Fruit fly (Drosophila melanogaster) whole organism, prepupa: ENCODE data around the gene CG3987.
A peak's percentile ranks its signal among the peaks of the same experiment; 100 is the strongest.

Source experiments
- Blimp-1 ChIP-seq: fragments of 200-800 bp; sonication (Bioruptor generic); optimal IDR thresholded peaks from 3 replicates; lab custom pipeline; 2017; ENCODE audit warnings: missing biosample characterization, missing genetic modification characterization, mild to moderate bottlenecking, moderate library complexity, missing genetic modification reagents
- CG10631 ChIP-seq: fragments of 200-800 bp; sonication (Bioruptor generic); optimal IDR thresholded peaks from 2 replicates; lab custom pipeline; 2016; ENCODE audit warnings: missing biosample characterization, missing genetic modification characterization
- CG10669 ChIP-seq: fragments of 200-800 bp; sonication (Bioruptor generic); optimal IDR thresholded peaks from 3 replicates; lab custom pipeline; 2018; ENCODE audit warnings: missing biosample characterization, mild to moderate bottlenecking, missing genetic modification characterization, moderate library complexity
- CG11762 ChIP-seq: fragments of 200-800 bp; sonication (Bioruptor generic); optimal IDR thresholded peaks from 3 replicates; lab custom pipeline; 2016; ENCODE audit warnings: missing biosample characterization, missing genetic modification characterization; ENCODE audit not compliant: insufficient read depth
- CG11902 ChIP-seq: fragments of 200-800 bp; sonication (Bioruptor generic); optimal IDR thresholded peaks from 3 replicates; lab custom pipeline; 2016; ENCODE audit warnings: missing biosample characterization, missing genetic modification characterization
- CG15336 ChIP-seq: fragments of 200-800 bp; sonication (Bioruptor generic); IDR thresholded peaks from 2 replicates; pipeline ENCODE4 v1.3.6; 2022; ENCODE audit warnings: missing biosample characterization, missing genetic modification characterization
- CG1621 ChIP-seq: fragments of 200-800 bp; sonication (Bioruptor generic); optimal IDR thresholded peaks from 3 replicates; lab custom pipeline; 2018; ENCODE audit warnings: missing biosample characterization, mild to moderate bottlenecking, missing genetic modification characterization
- CG16779 ChIP-seq: fragments of 200-800 bp; sonication (Bioruptor generic); optimal IDR thresholded peaks from 3 replicates; lab custom pipeline; 2017; ENCODE audit warnings: missing biosample characterization, mild to moderate bottlenecking, missing genetic modification characterization
- CG3032 ChIP-seq: fragments of 200-800 bp; optimal IDR thresholded peaks from 2 replicates; lab custom pipeline; 2019; ENCODE audit warnings: missing biosample characterization, mild to moderate bottlenecking, missing genetic modification characterization, moderate library complexity
- CG31627 ChIP-seq: fragments of 200-800 bp; sonication (Bioruptor generic); optimal IDR thresholded peaks from 3 replicates; lab custom pipeline; 2016; ENCODE audit warnings: missing biosample characterization, missing genetic modification characterization
- CG32006 ChIP-seq: fragments of 200-800 bp; sonication (Bioruptor generic); optimal IDR thresholded peaks from 3 replicates; lab custom pipeline; 2017; ENCODE audit warnings: missing biosample characterization, mild to moderate bottlenecking, missing genetic modification characterization
- CG34406 ChIP-seq: fragments of 200-800 bp; sonication (Bioruptor generic); optimal IDR thresholded peaks from 3 replicates; lab custom pipeline; 2016; ENCODE audit warnings: missing biosample characterization, missing genetic modification characterization
- CG3919 ChIP-seq: fragments of 200-800 bp; sonication (Bioruptor generic); optimal IDR thresholded peaks from 3 replicates; lab custom pipeline; 2016; ENCODE audit warnings: missing biosample characterization, missing genetic modification characterization
- CG4318 ChIP-seq: fragments of 200-800 bp; sonication (Bioruptor generic); optimal IDR thresholded peaks from 3 replicates; lab custom pipeline; 2017; ENCODE audit warnings: missing biosample characterization, mild to moderate bottlenecking, missing genetic modification characterization
- CG6163 ChIP-seq: fragments of 200-800 bp; sonication (Bioruptor generic); IDR thresholded peaks from 3 replicates; pipeline ENCODE4 v1.3.6; 2022; ENCODE audit warnings: missing biosample characterization, missing genetic modification characterization
- CG6276 ChIP-seq: fragments of 200-800 bp; sonication (Bioruptor generic); optimal IDR thresholded peaks from 2 replicates; lab custom pipeline; 2017; ENCODE audit warnings: missing biosample characterization, mild to moderate bottlenecking, missing genetic modification characterization
- CG6792 ChIP-seq: fragments of 200-800 bp; sonication (Bioruptor generic); optimal IDR thresholded peaks from 3 replicates; lab custom pipeline; 2016; ENCODE audit warnings: missing biosample characterization, missing genetic modification characterization
- CG6808 ChIP-seq: fragments of 200-800 bp; sonication (Bioruptor generic); optimal IDR thresholded peaks from 3 replicates; lab custom pipeline; 2017; ENCODE audit warnings: missing biosample characterization, missing genetic modification characterization, mild to moderate bottlenecking, moderate library complexity, missing genetic modification reagents
- CG6854 ChIP-seq: fragments of 200-800 bp; sonication (Bioruptor generic); optimal IDR thresholded peaks from 2 replicates; lab custom pipeline; 2017; ENCODE audit warnings: missing biosample characterization, mild to moderate bottlenecking, missing genetic modification characterization
- CG7368 ChIP-seq: fragments of 200-800 bp; sonication (Bioruptor generic); optimal IDR thresholded peaks from 3 replicates; lab custom pipeline; 2016; ENCODE audit warnings: missing biosample characterization, missing genetic modification characterization
- CG8119 ChIP-seq: fragments of 200-800 bp; sonication (Bioruptor generic); IDR thresholded peaks from 3 replicates; pipeline ENCODE4 v1.3.6; 2022; ENCODE audit warnings: missing biosample characterization, missing genetic modification characterization
- CG8319 ChIP-seq: fragments of 200-800 bp; sonication (Bioruptor generic); optimal IDR thresholded peaks from 3 replicates; lab custom pipeline; 2016; ENCODE audit warnings: missing biosample characterization, missing genetic modification characterization
- CG8632 ChIP-seq: fragments of 200-800 bp; sonication (Bioruptor generic); optimal IDR thresholded peaks from 3 replicates; lab custom pipeline; 2016; ENCODE audit warnings: missing biosample characterization, missing genetic modification characterization
- CG9139 ChIP-seq: fragments of 200-800 bp; sonication (Bioruptor generic); optimal IDR thresholded peaks from 3 replicates; lab custom pipeline; 2017; ENCODE audit warnings: missing biosample characterization, mild to moderate bottlenecking, missing genetic modification characterization
- Eip75B ChIP-seq: fragments of 200-800 bp; sonication (Bioruptor generic); optimal IDR thresholded peaks from 3 replicates; lab custom pipeline; 2016; ENCODE audit warnings: missing biosample characterization, missing genetic modification characterization
- Eip78C ChIP-seq: fragments of 200-800 bp; sonication (Bioruptor generic); peaks from one replicate; lab custom pipeline; 2016; ENCODE audit warnings: missing biosample characterization, missing genetic modification characterization
- Eip93F ChIP-seq: fragments of 200-800 bp; sonication (Bioruptor generic); optimal IDR thresholded peaks from 2 replicates; lab custom pipeline; 2016; ENCODE audit warnings: missing biosample characterization, mild to moderate bottlenecking, missing genetic modification characterization
- Ets96B ChIP-seq: fragments of 200-800 bp; optimal IDR thresholded peaks from 2 replicates; lab custom pipeline; 2019; ENCODE audit warnings: missing biosample characterization, mild to moderate bottlenecking, missing genetic modification characterization, moderate library complexity
- Gug ChIP-seq: fragments of 200-800 bp; sonication (Bioruptor generic); IDR thresholded peaks from 2 replicates; pipeline ENCODE4 v1.3.6; 2022; ENCODE audit warnings: missing biosample characterization, missing genetic modification characterization
- Hr38 ChIP-seq: sonication (Bioruptor generic); optimal IDR thresholded peaks from 2 replicates; lab custom pipeline; 2016; ENCODE audit warnings: missing biosample characterization, missing genetic modification characterization
- Hr4 ChIP-seq: fragments of 200-800 bp; sonication (Bioruptor generic); optimal IDR thresholded peaks from 3 replicates; lab custom pipeline; 2016; ENCODE audit warnings: missing biosample characterization, missing genetic modification characterization
- Lpt ChIP-seq: fragments of 200-800 bp; sonication (Bioruptor generic); optimal IDR thresholded peaks from 3 replicates; lab custom pipeline; 2016; ENCODE audit warnings: missing biosample characterization, missing genetic modification characterization
- OdsH ChIP-seq: fragments of 200-800 bp; sonication (Bioruptor generic); optimal IDR thresholded peaks from 3 replicates; lab custom pipeline; 2016; ENCODE audit warnings: missing biosample characterization, missing genetic modification characterization
- Smox ChIP-seq: fragments of 200-800 bp; sonication (Bioruptor generic); optimal IDR thresholded peaks from 3 replicates; lab custom pipeline; 2016; ENCODE audit warnings: missing biosample characterization, missing genetic modification characterization
- Sox102F ChIP-seq: fragments of 200-800 bp; sonication (Bioruptor generic); optimal IDR thresholded peaks from 2 replicates; lab custom pipeline; 2016; ENCODE audit warnings: missing biosample characterization, mild to moderate bottlenecking, missing genetic modification characterization
- Sox14 ChIP-seq: fragments of 200-800 bp; sonication (Bioruptor generic); optimal IDR thresholded peaks from 3 replicates; lab custom pipeline; 2016; ENCODE audit warnings: missing biosample characterization, missing genetic modification characterization
- Sox15 ChIP-seq: fragments of 200-800 bp; sonication (Bioruptor generic); optimal IDR thresholded peaks from 3 replicates; lab custom pipeline; 2016; ENCODE audit warnings: missing biosample characterization, missing genetic modification characterization
- achi ChIP-seq: fragments of 200-800 bp; sonication (Bioruptor generic); optimal IDR thresholded peaks from 3 replicates; lab custom pipeline; 2016; ENCODE audit warnings: missing biosample characterization, missing genetic modification characterization
- acj6 ChIP-seq: fragments of 200-800 bp; sonication (Bioruptor generic); optimal IDR thresholded peaks from 3 replicates; lab custom pipeline; 2016; ENCODE audit warnings: missing biosample characterization, missing genetic modification characterization
- cyc ChIP-seq: fragments of 200-800 bp; sonication (Bioruptor generic); optimal IDR thresholded peaks from 3 replicates; lab custom pipeline; 2016; ENCODE audit warnings: missing biosample characterization, missing genetic modification characterization
- eg ChIP-seq: fragments of 200-800 bp; sonication (Bioruptor generic); IDR thresholded peaks from 3 replicates; pipeline ENCODE4 v1.3.6; 2022; ENCODE audit warnings: missing biosample characterization, missing genetic modification characterization
- esn ChIP-seq: fragments of 200-800 bp; sonication (Bioruptor generic); optimal IDR thresholded peaks from 2 replicates; lab custom pipeline; 2016; ENCODE audit warnings: missing biosample characterization, mild to moderate bottlenecking, missing genetic modification characterization, moderate library complexity
- fd59A ChIP-seq: fragments of 200-800 bp; sonication (Bioruptor generic); optimal IDR thresholded peaks from 2 replicates; lab custom pipeline; 2017; ENCODE audit warnings: missing biosample characterization, mild to moderate bottlenecking, missing genetic modification characterization, missing genetic modification reagents
- fd85E ChIP-seq: fragments of 200-800 bp; sonication (Bioruptor generic); optimal IDR thresholded peaks from 3 replicates; lab custom pipeline; 2016; ENCODE audit warnings: missing biosample characterization, missing genetic modification characterization
- fkh ChIP-seq: fragments of 200-800 bp; sonication (Bioruptor generic); optimal IDR thresholded peaks from 3 replicates; lab custom pipeline; 2017; ENCODE audit warnings: missing biosample characterization, mild to moderate bottlenecking, missing genetic modification characterization, moderate library complexity
- pdm3 ChIP-seq: fragments of 200-800 bp; sonication (Bioruptor generic); optimal IDR thresholded peaks from 3 replicates; lab custom pipeline; 2016; ENCODE audit warnings: missing biosample characterization, missing genetic modification characterization
- salr ChIP-seq, 2 experiments: fragments of 200-800 bp; sonication (Bioruptor generic); optimal IDR thresholded peaks; 3 replicates each; lab custom pipeline; 2016 to 2018; ENCODE audit warnings: missing biosample characterization in 2 of 2, missing genetic modification characterization in 2 of 2, mild to moderate bottlenecking in 1 of 2
- spab ChIP-seq: fragments of 200-800 bp; sonication (Bioruptor generic); optimal IDR thresholded peaks from 2 replicates; lab custom pipeline; 2017; ENCODE audit warnings: missing biosample characterization, mild to moderate bottlenecking, missing genetic modification characterization, missing genetic modification reagents
- svp ChIP-seq: fragments of 200-800 bp; sonication (Bioruptor generic); peaks from one replicate; lab custom pipeline; 2016; ENCODE audit warnings: missing biosample characterization, missing genetic modification characterization
- topi ChIP-seq: fragments of 200-800 bp; sonication (Bioruptor generic); optimal IDR thresholded peaks from 3 replicates; lab custom pipeline; 2016; ENCODE audit warnings: missing biosample characterization, missing genetic modification characterization
- vri ChIP-seq: fragments of 200-800 bp; sonication (Bioruptor generic); optimal IDR thresholded peaks from 3 replicates; lab custom pipeline; 2016; ENCODE audit warnings: missing biosample characterization, mild to moderate bottlenecking, missing genetic modification characterization

The CG3987 gene

DNA sequence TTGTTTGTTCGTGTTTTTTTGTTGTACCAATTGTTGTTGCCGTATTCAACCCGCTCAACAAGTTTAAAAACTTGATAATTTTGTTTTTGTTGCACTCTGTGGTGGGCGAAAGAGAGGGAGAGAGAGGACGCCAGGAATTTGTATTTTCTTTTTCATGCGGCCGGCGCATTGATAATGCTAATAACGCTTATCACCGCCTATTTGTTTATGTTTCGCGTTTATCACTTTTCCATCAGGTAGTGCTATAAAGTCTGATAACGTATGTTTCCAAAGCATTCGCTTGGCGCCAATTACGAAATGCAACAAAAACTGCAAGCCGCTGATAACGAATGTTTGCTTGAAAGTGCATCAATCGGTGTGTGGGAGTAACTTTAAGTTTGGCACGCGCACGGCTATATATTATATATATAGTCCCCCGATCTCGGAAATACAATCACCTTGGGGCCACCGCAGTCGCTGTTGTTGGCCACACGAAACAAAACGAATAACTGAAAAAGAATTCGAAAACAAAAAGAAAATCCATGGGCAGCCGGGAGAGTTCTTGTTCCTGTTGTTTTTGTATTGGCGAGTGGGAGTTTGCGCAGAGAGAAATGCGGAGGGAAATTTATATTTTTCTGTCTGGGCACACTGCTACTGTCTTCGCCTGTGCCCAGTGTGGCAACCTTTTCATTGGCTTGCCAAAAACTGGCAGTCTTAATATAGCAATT lies 7.4 kb downstream of the CG3987 start, which contains the start of gene Glys:
Gene Glys, minus strand, starts transcription at position 494 of the 707 bp plus-strand sequence.
- TF ChIP-seq CG10631 (GFP tag; lab: Kevin White, UChicago) (no peak), Eip78C (peak; percentile 55), Sox15 (GFP tag; lab: Kevin White, UChicago) (no peak), eg (GFP tag; lab: Robert Waterston, UW) (peak; percentile 86), CG15336 (GFP tag; lab: Robert Waterston, UW) (peak; percentile 54), salr (GFP tag; optimal IDR thresholded peaks at IDR 0.05; lab: Kevin White, UChicago) (peak; percentile 46 to 63), Hr38 (GFP tag; lab: Kevin White, UChicago) (no peak), fd59A (no peak), fkh (GFP tag; lab: Kevin White, UChicago) (peak; percentile 76), CG6792 (GFP tag; lab: Kevin White, UChicago) (peak; percentile 2), CG32006 (peak; percentile 69), CG6854 (peak; percentile 62), Ets96B (tag; lab: Kevin White, UChicago) (peak; percentile 65), CG8319 (GFP tag; lab: Kevin White, UChicago) (no peak), svp (peak; percentile 66), CG34406 (GFP tag; lab: Kevin White, UChicago) (peak; percentile 28), CG6808 (GFP tag; lab: Kevin White, UChicago) (peak; percentile 59), cyc (GFP tag; lab: Kevin White, UChicago) (no peak), CG9139 (GFP tag; lab: Kevin White, UChicago) (peak; percentile 58), Eip75B (GFP tag; lab: Kevin White, UChicago) (peak; percentile 70), Sox102F (peak; percentile 58), Blimp-1 (GFP tag; lab: Kevin White, UChicago) (peak; percentile 8), CG7368 (GFP tag; lab: Kevin White, UChicago) (peak; percentile 24), CG8119 (GFP tag; lab: Robert Waterston, UW) (peak; percentile 63), CG11902 (GFP tag; lab: Kevin White, UChicago) (no peak), CG31627 (GFP tag; lab: Kevin White, UChicago) (no peak), fd85E (GFP tag; lab: Kevin White, UChicago) (no peak), Sox14 (GFP tag; lab: Kevin White, UChicago) (peak; percentile 53), Hr4 (GFP tag; lab: Kevin White, UChicago) (peak; percentile 42), vri (GFP tag; lab: Kevin White, UChicago) (peak; percentile 61), pdm3 (GFP tag; lab: Kevin White, UChicago) (peak; percentile 22), CG3919 (GFP tag; lab: Kevin White, UChicago) (peak; percentile 49), Smox (GFP tag; lab: Kevin White, UChicago) (no peak), CG11762 (GFP tag; lab: Kevin White, UChicago) (no peak), CG10669 (GFP tag; lab: Kevin White, UChicago) (peak; percentile 56), Gug (GFP tag; lab: Robert Waterston, UW) (0 out of 2 replicates have a peak, but pooled peaks have one; percentile 37), achi (GFP tag; lab: Kevin White, UChicago) (peak; percentile 22), Eip93F (GFP tag; lab: Kevin White, UChicago) (peak; percentile 54), CG3032 (tag; lab: Kevin White, UChicago) (peak; percentile 51), acj6 (GFP tag; lab: Kevin White, UChicago) (no peak), CG6276 (peak; percentile 80), spab (GFP tag; lab: Kevin White, UChicago) (peak; percentile 55), topi (GFP tag; lab: Kevin White, UChicago) (peak; percentile 25), CG8632 (GFP tag; lab: Kevin White, UChicago) (peak; percentile 50), esn (GFP tag; lab: Kevin White, UChicago) (peak; percentile 30), OdsH (peak; percentile 14), CG6163 (peak; percentile 85), Lpt (GFP tag; lab: Kevin White, UChicago) (peak; percentile 81), CG4318 (GFP tag; lab: Kevin White, UChicago) (no peak), CG1621 (tag; lab: Kevin White, UChicago) (peak; percentile 62), CG16779 (tag; lab: Kevin White, UChicago) (peak; percentile 76)
